Worm (Caenorhabditis elegans) whole organism, late embryonic: ENCODE measurements around the gene M01B2.12.

Experiments used
- K09A11.1 ChIP-seq: sonication (generic microtip); optimal IDR thresholded peaks from 2 replicates; lab custom pipeline; 2017; ENCODE audit warnings: antibody characterized with exemption, mild to moderate bottlenecking, missing genetic modification characterization, missing compliant biosample characterization; ENCODE audit not compliant: insufficient read depth
- ama-1 ChIP-seq: fragments of 150-350 bp; optimal IDR thresholded peaks from 2 replicates; lab custom pipeline; 2014
- ceh-19 ChIP-seq: fragments of 200-800 bp; sonication (Bioruptor generic); optimal IDR thresholded peaks from 2 replicates; lab custom pipeline; 2018; ENCODE audit warnings: mild to moderate bottlenecking, missing genetic modification characterization, missing compliant biosample characterization
- fkh-6 ChIP-seq: sonication (generic microtip); optimal IDR thresholded peaks from 2 replicates; lab custom pipeline; 2016; ENCODE audit warnings: missing genetic modification characterization, missing compliant biosample characterization
- hlh-30 ChIP-seq: sonication (generic microtip); optimal IDR thresholded peaks from 2 replicates; lab custom pipeline; 2017; ENCODE audit warnings: antibody characterized with exemption, missing genetic modification characterization, missing compliant biosample characterization; ENCODE audit not compliant: insufficient read depth
- hlh-6 ChIP-seq: sonication (generic microtip); optimal IDR thresholded peaks from 2 replicates; lab custom pipeline; 2016; ENCODE audit warnings: missing genotype, missing genetic modification characterization, missing compliant biosample characterization
- lim-6 ChIP-seq: sonication (generic microtip); optimal IDR thresholded peaks from 2 replicates; lab custom pipeline; 2016; ENCODE audit warnings: missing genetic modification characterization, missing compliant biosample characterization
- nhr-11 ChIP-seq: fragments of 150-350 bp; optimal IDR thresholded peaks from 2 replicates; lab custom pipeline; 2014; ENCODE audit warnings: missing biosample characterization, missing genetic modification characterization
- pax-1 ChIP-seq: fragments of 150-350 bp; optimal IDR thresholded peaks from 2 replicates; lab custom pipeline; 2014; ENCODE audit warnings: missing biosample characterization, missing genetic modification characterization
- pha-4 ChIP-seq: fragments of 150-350 bp; optimal IDR thresholded peaks from 2 replicates; lab custom pipeline; 2018; ENCODE audit warnings: missing biosample characterization, missing genetic modification reagents, missing genetic modification characterization
- ref-2 ChIP-seq: sonication (generic microtip); optimal IDR thresholded peaks from 2 replicates; lab custom pipeline; 2016; ENCODE audit warnings: missing genetic modification characterization, missing compliant biosample characterization
- syd-9 ChIP-seq: sonication (generic microtip); optimal IDR thresholded peaks from 2 replicates; lab custom pipeline; 2016; ENCODE audit warnings: mild to moderate bottlenecking, missing genetic modification characterization, moderate library complexity, missing compliant biosample characterization
- unc-42 ChIP-seq: sonication (generic microtip); optimal IDR thresholded peaks from 2 replicates; lab custom pipeline; 2016; ENCODE audit warnings: missing genotype, missing genetic modification characterization, missing compliant biosample characterization

- TF ChIP-seq hlh-30 (tag; lab: Kevin White, UChicago) = no peak
- TF ChIP-seq pax-1 = no peak
- no peak for TF ChIP-seq ref-2 (tag; lab: Kevin White, UChicago)
- TF ChIP-seq unc-42 (tag; lab: Kevin White, UChicago) = no peak
- no peak for TF ChIP-seq lim-6 (tag; lab: Kevin White, UChicago)
- no peak for TF ChIP-seq fkh-6 (tag; lab: Kevin White, UChicago)
- no peak for TF ChIP-seq nhr-11 (tag; lab: Kevin White, UChicago)
- TF ChIP-seq ceh-19 (GFP tag; lab: Kevin White, UChicago) = no peak
- TF ChIP-seq K09A11.1 (tag; lab: Kevin White, UChicago) = no peak
- TF ChIP-seq ama-1 (lab: Kevin White, UChicago) = no peak
- TF ChIP-seq pha-4 = no peak
- no peak for TF ChIP-seq syd-9 (tag; lab: Kevin White, UChicago)
- no peak for TF ChIP-seq hlh-6
Observed at ce11 chrV:15285984-15286383, 22.0 kb upstream of the M01B2.12 start.
